Worm (Caenorhabditis elegans) whole organism, L4 larva: ENCODE results near the gene C26F1.3.
A peak's percentile ranks its signal among the peaks of the same experiment; 100 is the strongest.

Experiments used
- D1046.2 ChIP-seq: fragments of 200-800 bp; sonication (Bioruptor generic); IDR thresholded peaks from 2 replicates; pipeline ENCODE4 v1.3.6; 2022; ENCODE audit warnings: missing genetic modification characterization, missing compliant biosample characterization
- R02D3.7 ChIP-seq: fragments of 150-350 bp; sonication (generic microtip); optimal IDR thresholded peaks from 3 replicates; lab custom pipeline; 2014; ENCODE audit warnings: missing biosample characterization, missing genetic modification characterization
- T26A8.4 ChIP-seq: fragments of 200-800 bp; sonication (Bioruptor generic); IDR thresholded peaks from 2 replicates; pipeline ENCODE4 v1.3.6; 2022; ENCODE audit warnings: missing genetic modification characterization, missing compliant biosample characterization
- Y75B8A.6 ChIP-seq: fragments of 200-800 bp; sonication (Bioruptor generic); IDR thresholded peaks from 2 replicates; pipeline ENCODE4 v1.3.6; 2022; ENCODE audit warnings: missing genetic modification reagents, missing genetic modification characterization, missing compliant biosample characterization
- aly-2 ChIP-seq: sonication (generic microtip); optimal IDR thresholded peaks from 2 replicates; lab custom pipeline; 2018; ENCODE audit warnings: missing biosample characterization, missing genetic modification characterization
- ama-1 ChIP-seq: fragments of 150-350 bp; optimal IDR thresholded peaks from 2 replicates; lab custom pipeline; 2014; ENCODE audit warnings: inconsistent platforms, mixed read lengths
- ceh-20 ChIP-seq: fragments of 200-800 bp; sonication (Bioruptor generic); IDR thresholded peaks from 2 replicates; pipeline ENCODE4 v1.3.6; 2022; ENCODE audit warnings: missing genetic modification reagents, missing genetic modification characterization, missing compliant biosample characterization
- ceh-44 ChIP-seq: fragments of 200-800 bp; sonication (Bioruptor generic); IDR thresholded peaks from 2 replicates; pipeline ENCODE4 v1.3.6; 2022; ENCODE audit warnings: missing genetic modification reagents, missing genetic modification characterization, missing compliant biosample characterization
- daf-12 ChIP-seq: fragments of 150-350 bp; optimal IDR thresholded peaks from 2 replicates; lab custom pipeline; 2014; ENCODE audit warnings: missing biosample characterization, missing genetic modification reagents, missing genetic modification characterization
- daf-16 ChIP-seq, 3 experiments: sonication (generic microtip); optimal IDR thresholded peaks; 2 replicates each; lab custom pipeline; 2016 to 2017; ENCODE audit warnings: missing genetic modification characterization in 3 of 3, missing genetic modification reagents in 3 of 3, mild to moderate bottlenecking in 2 of 3, missing compliant biosample characterization in 2 of 3, missing biosample characterization in 1 of 3, moderate library complexity in 1 of 3
- daf-19 ChIP-seq: fragments of 200-800 bp; sonication (Bioruptor generic); conservative IDR thresholded peaks from 2 replicates; pipeline ENCODE4 v1.3.6; 2022; ENCODE audit warnings: missing genetic modification characterization, missing compliant biosample characterization
- dmd-6 ChIP-seq: fragments of 200-800 bp; sonication (Bioruptor generic); IDR thresholded peaks from 2 replicates; pipeline ENCODE4 v1.3.6; 2022; ENCODE audit warnings: missing genetic modification reagents, missing genetic modification characterization, missing compliant biosample characterization
- dmd-9 ChIP-seq: fragments of 200-800 bp; sonication (Bioruptor generic); IDR thresholded peaks from 2 replicates; pipeline ENCODE4 v1.3.6; 2022; ENCODE audit warnings: missing genetic modification reagents, missing genetic modification characterization, missing compliant biosample characterization
- dve-1 ChIP-seq: sonication (generic microtip); optimal IDR thresholded peaks from 2 replicates; lab custom pipeline; 2017; ENCODE audit warnings: antibody characterized with exemption, mild to moderate bottlenecking, missing genetic modification characterization, missing compliant biosample characterization; ENCODE audit not compliant: insufficient read depth
- egl-27 ChIP-seq: sonication (generic microtip); optimal IDR thresholded peaks from 3 replicates; lab custom pipeline; 2017; ENCODE audit warnings: missing biosample characterization, missing genetic modification reagents, missing genetic modification characterization
- fos-1 ChIP-seq: fragments of 150-350 bp; optimal IDR thresholded peaks from 2 replicates; lab custom pipeline; 2014; ENCODE audit warnings: missing biosample characterization, missing genetic modification characterization
- hlh-11 ChIP-seq: fragments of 200-800 bp; sonication (Bioruptor generic); optimal IDR thresholded peaks from 2 replicates; lab custom pipeline; 2018; ENCODE audit warnings: mild to moderate bottlenecking, missing genetic modification characterization, missing compliant biosample characterization
- lin-1 ChIP-seq: fragments of 200-800 bp; sonication (Bioruptor generic); IDR thresholded peaks from 2 replicates; pipeline ENCODE4 v1.3.6; 2022; ENCODE audit warnings: missing genetic modification reagents, missing genetic modification characterization, missing compliant biosample characterization
- lin-29 ChIP-seq: fragments of 200-800 bp; sonication (Bioruptor generic); IDR thresholded peaks from 2 replicates; pipeline ENCODE4 v1.3.6; 2022; ENCODE audit warnings: missing genetic modification reagents, missing genetic modification characterization, missing compliant biosample characterization
- lir-3 ChIP-seq: sonication (generic microtip); optimal IDR thresholded peaks from 2 replicates; lab custom pipeline; 2016; ENCODE audit warnings: mild to moderate bottlenecking, missing genetic modification characterization, missing compliant biosample characterization
- lsy-2 ChIP-seq, 2 experiments: fragments of 150-350 bp in 1 of 2; sonication (generic microtip) in 1 of 2; optimal IDR thresholded peaks; 2 replicates each; lab custom pipeline; 2014 to 2017; ENCODE audit warnings: missing biosample characterization in 2 of 2, missing genetic modification characterization in 2 of 2
- madf-9 ChIP-seq: fragments of 200-800 bp; sonication (Bioruptor generic); conservative IDR thresholded peaks from 2 replicates; pipeline ENCODE4 v1.3.6; 2022; ENCODE audit warnings: missing genetic modification reagents, missing genetic modification characterization, missing compliant biosample characterization
- mdt-29 ChIP-seq: fragments of 200-800 bp; sonication (Bioruptor generic); IDR thresholded peaks from 2 replicates; pipeline ENCODE4 v1.3.6; 2022; ENCODE audit warnings: missing genetic modification reagents, missing genetic modification characterization, missing compliant biosample characterization
- mep-1 ChIP-seq: fragments of 150-350 bp; sonication (generic microtip); optimal IDR thresholded peaks from 3 replicates; lab custom pipeline; 2014; ENCODE audit warnings: missing biosample characterization, missing genetic modification characterization
- mes-2 ChIP-seq: sonication (generic microtip); optimal IDR thresholded peaks from 2 replicates; lab custom pipeline; 2016; ENCODE audit warnings: missing genotype, mild to moderate bottlenecking, missing genetic modification characterization, missing compliant biosample characterization; ENCODE audit not compliant: poor library complexity, severe bottlenecking
- mxl-3 ChIP-seq: fragments of 200-800 bp; sonication (Bioruptor generic); optimal IDR thresholded peaks from 2 replicates; lab custom pipeline; 2018; ENCODE audit warnings: mild to moderate bottlenecking, missing genetic modification characterization, missing compliant biosample characterization
- nhr-11 ChIP-seq: fragments of 150-350 bp; optimal IDR thresholded peaks from 2 replicates; lab custom pipeline; 2014; ENCODE audit warnings: missing biosample characterization, missing genetic modification characterization
- nhr-111 ChIP-seq: fragments of 200-800 bp; sonication (Bioruptor generic); optimal IDR thresholded peaks from 2 replicates; lab custom pipeline; 2018; ENCODE audit warnings: mild to moderate bottlenecking, missing genetic modification characterization, missing compliant biosample characterization
- nhr-28 ChIP-seq: fragments of 150-350 bp; optimal IDR thresholded peaks from 2 replicates; lab custom pipeline; 2014; ENCODE audit warnings: missing biosample characterization, missing genetic modification characterization
- nhr-48 ChIP-seq: sonication (generic microtip); optimal IDR thresholded peaks from 2 replicates; lab custom pipeline; 2016; ENCODE audit warnings: mild to moderate bottlenecking, missing genetic modification characterization, missing compliant biosample characterization
- pha-4 ChIP-seq, 2 experiments: fragments of 150-350 bp in 1 of 2; fragments of 200-800 bp in 1 of 2; sonication (Bioruptor generic) in 1 of 2; IDR thresholded peaks in 1 of 2; optimal IDR thresholded peaks in 1 of 2; 2 replicates each; pipeline versions ENCODE4 v1.3.6 to Lab custom; 2014 to 2022; ENCODE audit warnings: missing genetic modification characterization in 2 of 2, missing genetic modification reagents in 2 of 2, missing biosample characterization in 1 of 2, missing compliant biosample characterization in 1 of 2
- pqm-1 ChIP-seq: sonication (generic microtip); optimal IDR thresholded peaks from 2 replicates; lab custom pipeline; 2017; ENCODE audit warnings: missing biosample characterization, missing genetic modification characterization
- saeg-2 ChIP-seq: fragments of 200-800 bp; sonication (Bioruptor generic); IDR thresholded peaks from 2 replicates; pipeline ENCODE4 v1.3.6; 2022; ENCODE audit warnings: missing genetic modification reagents, missing genetic modification characterization, missing compliant biosample characterization
- sdz-12 ChIP-seq: fragments of 200-800 bp; sonication (Bioruptor generic); optimal IDR thresholded peaks from 2 replicates; lab custom pipeline; 2018; ENCODE audit warnings: mild to moderate bottlenecking, missing genetic modification characterization, missing compliant biosample characterization
- set-16 ChIP-seq: fragments of 200-800 bp; sonication (Bioruptor generic); IDR thresholded peaks from 2 replicates; pipeline ENCODE4 v1.3.6; 2022; ENCODE audit warnings: missing genetic modification reagents, missing genetic modification characterization, missing compliant biosample characterization
- snpc-1.2 ChIP-seq: fragments of 200-800 bp; sonication (Bioruptor generic); IDR thresholded peaks from 2 replicates; pipeline ENCODE4 v1.3.6; 2022; ENCODE audit warnings: missing genetic modification reagents, missing genetic modification characterization, missing compliant biosample characterization
- snpc-4 ChIP-seq: fragments of 150-350 bp; optimal IDR thresholded peaks from 2 replicates; lab custom pipeline; 2014; ENCODE audit warnings: missing biosample characterization, missing genetic modification characterization
- tra-1 ChIP-seq: fragments of 200-800 bp; sonication (Bioruptor generic); IDR thresholded peaks from 2 replicates; pipeline ENCODE4 v1.3.6; 2022; ENCODE audit warnings: missing genetic modification reagents, missing genetic modification characterization, missing compliant biosample characterization
- unc-130 ChIP-seq: sonication (generic microtip); optimal IDR thresholded peaks from 2 replicates; lab custom pipeline; 2016; ENCODE audit warnings: missing genetic modification reagents, missing genetic modification characterization, missing compliant biosample characterization
- unc-62 ChIP-seq, 3 experiments: fragments of 150-350 bp in 1 of 3; sonication (generic microtip); optimal IDR thresholded peaks in 2 of 3; peaks in 1 of 3; 1 replicate in 1 of 3; 2 replicates in 2 of 3; lab custom pipeline; 2014 to 2017; ENCODE audit warnings: missing biosample characterization in 3 of 3, missing genetic modification characterization in 3 of 3, missing genetic modification reagents in 3 of 3, missing genotype in 1 of 3
- zag-1 ChIP-seq: fragments of 150-350 bp; optimal IDR thresholded peaks from 2 replicates; lab custom pipeline; 2014; ENCODE audit warnings: missing biosample characterization, missing genetic modification characterization
- zfp-2 ChIP-seq: sonication (generic microtip); optimal IDR thresholded peaks from 2 replicates; lab custom pipeline; 2016; ENCODE audit warnings: mild to moderate bottlenecking, missing genetic modification characterization, missing compliant biosample characterization
- zfp-3 ChIP-seq: fragments of 200-800 bp; sonication (Bioruptor generic); conservative IDR thresholded peaks from 2 replicates; pipeline ENCODE4 v1.3.6; 2022; ENCODE audit warnings: missing genetic modification reagents, missing genetic modification characterization, missing compliant biosample characterization
- zip-2 ChIP-seq: fragments of 150-350 bp; optimal IDR thresholded peaks from 2 replicates; lab custom pipeline; 2014; ENCODE audit warnings: missing biosample characterization, missing genetic modification characterization
- ztf-7 ChIP-seq: fragments of 150-350 bp; optimal IDR thresholded peaks from 2 replicates; lab custom pipeline; 2014; ENCODE audit warnings: missing biosample characterization, missing genetic modification characterization

Gene C26F1.3

DNA sequence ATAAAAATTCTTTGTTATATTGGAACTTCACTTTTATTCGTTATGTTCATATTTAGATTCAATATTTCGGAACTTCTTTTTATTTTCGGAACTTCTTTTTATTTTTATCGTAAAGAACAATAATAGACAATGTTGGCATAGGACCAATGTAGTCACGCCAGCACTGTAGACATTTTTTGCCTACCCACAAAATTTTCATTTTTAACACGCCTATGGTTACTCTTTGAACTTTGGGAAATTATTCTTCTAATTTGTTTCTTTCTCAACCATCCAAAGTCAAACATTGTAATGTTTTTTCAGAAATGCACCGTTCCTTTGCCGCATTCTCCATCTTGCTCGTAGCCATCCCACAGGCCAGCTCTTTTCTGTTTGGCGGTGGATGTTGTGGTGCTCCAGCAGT lies 8.0 kb downstream of the C26F1.3 start, which contains the start of gene C26F1.1:
Gene C26F1.1 (plus strand): TSS at position 301 of the 400 bp plus-strand sequence.
- TF ChIP-seq unc-62 (GFP tag; optimal IDR thresholded peaks at IDR 0.05 in 1 of 2; lab: Kevin White, UChicago): peak in 1 of 2 experiments; percentile 2
- TF ChIP-seq unc-62 (tag; optimal IDR thresholded peaks at IDR 0.05; lab: Kevin White, UChicago): no peak
- TF ChIP-seq Y75B8A.6 (GFP tag; lab: Robert Waterston, UW): no peak

- TF ChIP-seq dmd-9 (GFP tag; lab: Robert Waterston, UW) (no peak), snpc-1.2 (GFP tag; lab: Robert Waterston, UW) (no peak), set-16 (no peak), ceh-20 (GFP tag; lab: Robert Waterston, UW) (0 out of 2 replicates have a peak, but pooled peaks have one; percentile 38), unc-62 (GFP tag; optimal IDR thresholded peaks at IDR 0.05 in 1 of 2; lab: Kevin White, UChicago) (peak in 1 of 2 experiments; percentile 93), unc-62 (tag; optimal IDR thresholded peaks at IDR 0.05; lab: Kevin White, UChicago) (no peak)
Measured at ce11 chrV:7785885-7786284, 8.8 kb downstream of the C26F1.3 start.

DNA sequence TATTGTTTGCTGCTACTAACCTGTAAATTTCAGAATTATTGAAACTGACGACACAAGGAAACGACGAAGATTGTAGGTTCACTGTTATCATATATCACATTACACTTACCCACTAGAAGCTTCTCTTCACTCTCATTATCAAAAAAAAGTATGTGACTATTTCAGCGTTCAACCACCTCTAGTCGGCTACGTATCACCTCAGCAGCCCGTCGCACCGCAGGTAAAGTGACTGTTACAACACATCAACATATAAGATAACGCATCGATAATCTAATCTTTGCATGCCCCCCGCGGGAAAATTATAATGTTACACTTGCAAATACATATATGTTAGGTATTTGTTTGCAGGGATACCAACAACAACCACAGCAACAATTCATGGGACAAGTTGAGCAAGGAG lies 9.5 kb downstream of the C26F1.3 start:
- TF ChIP-seq ama-1 (lab: Kevin White, UChicago): no peak
- no peak for TF ChIP-seq aly-2 (tag; lab: Kevin White, UChicago)
- TF ChIP-seq nhr-111 (GFP tag; lab: Kevin White, UChicago): no peak
- TF ChIP-seq nhr-48: peak; percentile 52
- 0 out of 2 replicates have a peak, but pooled peaks have one; percentile 27 for TF ChIP-seq lin-1 (GFP tag; lab: Robert Waterston, UW)
- TF ChIP-seq mep-1 (tag; lab: Kevin White, UChicago): no peak
- no peak for TF ChIP-seq fos-1 (tag; lab: Kevin White, UChicago)
- TF ChIP-seq sdz-12 (GFP tag; lab: Kevin White, UChicago): no peak
- peak; percentile 41; the same call in 1 of the 2 replicates for TF ChIP-seq pha-4 (GFP tag; IDR thresholded peaks at IDR 0.05; lab: Robert Waterston, UW)
- no peak for TF ChIP-seq pha-4 (tag; optimal IDR thresholded peaks at IDR 0.05; lab: Kevin White, UChicago)
- TF ChIP-seq zfp-2 (tag; lab: Kevin White, UChicago): no peak
- peak; percentile 44; the same call in 1 of the 2 replicates for TF ChIP-seq T26A8.4 (GFP tag; lab: Robert Waterston, UW)
- no peak for TF ChIP-seq D1046.2 (GFP tag; lab: Robert Waterston, UW)
- TF ChIP-seq mdt-29 (GFP tag; lab: Robert Waterston, UW): no peak
- TF ChIP-seq pqm-1 (tag; lab: Kevin White, UChicago): peak; percentile 83
- peak; percentile 50 for TF ChIP-seq dmd-6 (GFP tag; lab: Robert Waterston, UW)
- TF ChIP-seq daf-19 (GFP tag; lab: Robert Waterston, UW): no peak
- no peak for TF ChIP-seq nhr-11
- no peak for TF ChIP-seq R02D3.7 (tag; lab: Kevin White, UChicago)
- TF ChIP-seq zag-1 (tag; lab: Kevin White, UChicago): no peak
- TF ChIP-seq unc-130: no peak
- TF ChIP-seq snpc-4 (tag; lab: Kevin White, UChicago): no peak
- TF ChIP-seq ztf-7: no peak
- TF ChIP-seq zip-2 (tag; lab: Kevin White, UChicago): no peak
- no peak for TF ChIP-seq madf-9 (GFP tag; lab: Robert Waterston, UW)
- TF ChIP-seq mxl-3 (GFP tag; lab: Kevin White, UChicago): peak; percentile 13
- no peak for TF ChIP-seq egl-27 (tag; lab: Kevin White, UChicago)
- TF ChIP-seq dve-1 (tag; lab: Kevin White, UChicago): peak; percentile 71
- TF ChIP-seq lir-3 (tag; lab: Kevin White, UChicago): no peak
- TF ChIP-seq mes-2 (tag; lab: Kevin White, UChicago): no peak
- TF ChIP-seq saeg-2 (GFP tag; lab: Robert Waterston, UW): no peak
- TF ChIP-seq ceh-44 (GFP tag; lab: Robert Waterston, UW): no peak
- no peak for TF ChIP-seq lsy-2 (tag; optimal IDR thresholded peaks at IDR 0.05; lab: Kevin White, UChicago)
- peak; percentile 74 for TF ChIP-seq hlh-11
- TF ChIP-seq daf-16 (GFP tag; optimal IDR thresholded peaks at IDR 0.05; lab: Kevin White, UChicago): no peak
- TF ChIP-seq daf-16 (tag; optimal IDR thresholded peaks at IDR 0.05; lab: Kevin White, UChicago): peak; percentile 67
- no peak for TF ChIP-seq zfp-3 (GFP tag; lab: Robert Waterston, UW)
- TF ChIP-seq tra-1: peak; percentile 30; the same call in 1 of the 2 replicates
- TF ChIP-seq nhr-28 (tag; lab: Kevin White, UChicago): peak; percentile 50
- no peak for TF ChIP-seq daf-12 (tag; lab: Kevin White, UChicago)
- TF ChIP-seq lin-29 (GFP tag; lab: Robert Waterston, UW): no peak
